Worm (Caenorhabditis elegans) whole organism, young adult: ENCODE results near the gene mog-5.

Source experiments
- F23B12.7 ChIP-seq: sonication (generic microtip); optimal IDR thresholded peaks from 2 replicates; lab custom pipeline; 2017; ENCODE audit warnings: missing genetic modification characterization, mild to moderate bottlenecking, missing compliant biosample characterization, antibody characterized with exemption, moderate library complexity; ENCODE audit not compliant: insufficient read depth
- F49E8.2 ChIP-seq: sonication (generic microtip); optimal IDR thresholded peaks from 3 replicates; lab custom pipeline; 2017; ENCODE audit warnings: missing genetic modification characterization, mild to moderate bottlenecking, missing compliant biosample characterization, antibody characterized with exemption, moderate library complexity; ENCODE audit not compliant: insufficient read depth
- F57A8.1 ChIP-seq: fragments of 200-800 bp; sonication (Bioruptor generic); optimal IDR thresholded peaks from 2 replicates; lab custom pipeline; 2018; ENCODE audit warnings: mild to moderate bottlenecking, missing genetic modification characterization, moderate library complexity, missing compliant biosample characterization
- T07F8.4 ChIP-seq: sonication (generic microtip); optimal IDR thresholded peaks from 2 replicates; lab custom pipeline; 2016; ENCODE audit warnings: mild to moderate bottlenecking, missing genetic modification characterization, moderate library complexity, missing compliant biosample characterization
- Y56A3A.18 ChIP-seq: fragments of 200-800 bp; sonication (Bioruptor generic); IDR thresholded peaks from 2 replicates; pipeline ENCODE4 v1.3.6; 2022; ENCODE audit warnings: missing genetic modification reagents, missing genetic modification characterization, missing compliant biosample characterization
- ama-1 ChIP-seq, 3 experiments: fragments of 150-350 bp in 1 of 3; sonication (generic microtip) in 2 of 3; optimal IDR thresholded peaks; 2 replicates each; lab custom pipeline; 2014 to 2018; ENCODE audit warnings: missing biosample characterization in 2 of 3, missing genetic modification characterization in 2 of 3, missing genetic modification reagents in 2 of 3
- bed-2 ChIP-seq: fragments of 200-800 bp; sonication (Bioruptor generic); IDR thresholded peaks from 2 replicates; pipeline ENCODE4 v1.3.6; 2022; ENCODE audit warnings: missing genetic modification reagents, missing genetic modification characterization, missing compliant biosample characterization
- ceh-79 ChIP-seq: sonication (generic microtip); optimal IDR thresholded peaks from 2 replicates; lab custom pipeline; 2017; ENCODE audit warnings: mild to moderate bottlenecking, missing genetic modification characterization, missing compliant biosample characterization
- mxl-1 ChIP-seq: sonication (generic microtip); optimal IDR thresholded peaks from 2 replicates; lab custom pipeline; 2016; ENCODE audit warnings: missing genetic modification characterization, missing compliant biosample characterization
- nfya-1 ChIP-seq: sonication (generic microtip); optimal IDR thresholded peaks from 2 replicates; lab custom pipeline; 2017; ENCODE audit warnings: antibody characterized with exemption, missing compliant biosample characterization, missing genetic modification characterization, borderline replicate concordance; ENCODE audit not compliant: insufficient read depth
- pbrm-1 ChIP-seq: fragments of 200-800 bp; sonication (Bioruptor generic); IDR thresholded peaks from 2 replicates; pipeline ENCODE4 v1.3.6; 2022; ENCODE audit warnings: missing genetic modification reagents, missing genetic modification characterization, missing compliant biosample characterization
- pha-4 ChIP-seq: fragments of 150-350 bp; sonication (generic microtip); optimal IDR thresholded peaks from 2 replicates; lab custom pipeline; 2014; ENCODE audit warnings: missing biosample characterization, missing genetic modification reagents, missing genetic modification characterization

ce11 chrII:5449620-5450019, 50.3 kb downstream of the mog-5 start:
- no peak for TF ChIP-seq bed-2 (GFP tag; lab: Robert Waterston, UW)
- TF ChIP-seq F57A8.1 (GFP tag; lab: Kevin White, UChicago) = no peak
- TF ChIP-seq ceh-79 (tag; lab: Kevin White, UChicago) = no peak
- TF ChIP-seq T07F8.4 (tag; lab: Kevin White, UChicago) = no peak
- no peak for TF ChIP-seq mxl-1 (tag; lab: Kevin White, UChicago)
- TF ChIP-seq Y56A3A.18 = no peak
- TF ChIP-seq pbrm-1 (GFP tag; lab: Robert Waterston, UW) = no peak
- TF ChIP-seq nfya-1 (tag; lab: Kevin White, UChicago) = no peak
- no peak for TF ChIP-seq ama-1 (optimal IDR thresholded peaks at IDR 0.05; lab: Kevin White, UChicago)
- no peak for TF ChIP-seq ama-1 (GFP tag; optimal IDR thresholded peaks at IDR 0.05; lab: Kevin White, UChicago)
- TF ChIP-seq pha-4 (tag; lab: Kevin White, UChicago) = no peak
- no peak for TF ChIP-seq F23B12.7 (tag; lab: Kevin White, UChicago)
- no peak for TF ChIP-seq F49E8.2 (tag; lab: Kevin White, UChicago)
